Fruit fly (Drosophila melanogaster) whole organism, adult: ENCODE results near the gene CG12506.

Experiments used
- CG11617 ChIP-seq: fragments of 200-800 bp; sonication (Bioruptor generic); optimal IDR thresholded peaks from 2 replicates; lab custom pipeline; 2017; ENCODE audit warnings: mild to moderate bottlenecking, missing biosample characterization, missing genetic modification reagents, missing genetic modification characterization
- CG12768 ChIP-seq: fragments of 200-800 bp; sonication (Bioruptor generic); optimal IDR thresholded peaks from 2 replicates; lab custom pipeline; 2017; ENCODE audit warnings: missing biosample characterization, missing genetic modification characterization, mild to moderate bottlenecking, moderate library complexity, missing genetic modification reagents
- CG14711 ChIP-seq: fragments of 200-800 bp; sonication (Bioruptor generic); optimal IDR thresholded peaks from 2 replicates; lab custom pipeline; 2018; ENCODE audit warnings: missing biosample characterization, mild to moderate bottlenecking, missing genetic modification characterization, moderate library complexity
- CG1620 ChIP-seq: fragments of 200-800 bp; sonication (Bioruptor generic); optimal IDR thresholded peaks from 2 replicates; lab custom pipeline; 2016; ENCODE audit warnings: missing biosample characterization, missing genetic modification characterization
- CG33017 ChIP-seq: fragments of 200-800 bp; sonication (Bioruptor generic); optimal IDR thresholded peaks from 2 replicates; lab custom pipeline; 2018; ENCODE audit warnings: missing biosample characterization, mild to moderate bottlenecking, missing genetic modification characterization, moderate library complexity
- CG5204 ChIP-seq: fragments of 200-800 bp; sonication (Bioruptor generic); optimal IDR thresholded peaks from 2 replicates; lab custom pipeline; 2016; ENCODE audit warnings: missing biosample characterization, missing genetic modification characterization
- CG7045 ChIP-seq: fragments of 200-800 bp; sonication (Bioruptor generic); optimal IDR thresholded peaks from 2 replicates; lab custom pipeline; 2017; ENCODE audit warnings: missing biosample characterization, mild to moderate bottlenecking, missing genetic modification characterization
- CG7101 ChIP-seq: fragments of 200-800 bp; sonication (Bioruptor generic); optimal IDR thresholded peaks from 2 replicates; lab custom pipeline; 2018; ENCODE audit warnings: missing biosample characterization, mild to moderate bottlenecking, missing genetic modification characterization, moderate library complexity
- Clk ChIP-seq: fragments of 200-800 bp; sonication (Bioruptor generic); optimal IDR thresholded peaks from 2 replicates; lab custom pipeline; 2017; ENCODE audit warnings: missing biosample characterization, missing genetic modification characterization
- Crg-1 ChIP-seq: fragments of 200-800 bp; sonication (Bioruptor generic); optimal IDR thresholded peaks from 2 replicates; lab custom pipeline; 2016; ENCODE audit warnings: missing biosample characterization, missing genetic modification characterization
- Hr96 ChIP-seq: fragments of 200-800 bp; sonication (Bioruptor generic); optimal IDR thresholded peaks from 2 replicates; lab custom pipeline; 2016; ENCODE audit warnings: missing biosample characterization, missing genetic modification characterization
- Mnt ChIP-seq: fragments of 200-800 bp; sonication (Bioruptor generic); optimal IDR thresholded peaks from 2 replicates; lab custom pipeline; 2016; ENCODE audit warnings: missing biosample characterization, mild to moderate bottlenecking, missing genetic modification characterization
- bab1 ChIP-seq: fragments of 200-800 bp; sonication (Bioruptor generic); optimal IDR thresholded peaks from 3 replicates; lab custom pipeline; 2019; ENCODE audit warnings: missing biosample characterization, mild to moderate bottlenecking, missing genetic modification characterization, moderate library complexity
- cic ChIP-seq: fragments of 200-800 bp; sonication (Bioruptor generic); optimal IDR thresholded peaks from 2 replicates; lab custom pipeline; 2017; ENCODE audit warnings: missing biosample characterization, mild to moderate bottlenecking, missing genetic modification characterization, moderate library complexity
- cnc ChIP-seq, 2 experiments: fragments of >200 bp; optimal IDR thresholded peaks; 2 replicates each; lab custom pipeline; 2017
- kay ChIP-seq: fragments of 200-800 bp; sonication (Bioruptor generic); peaks from one replicate; lab custom pipeline; 2016; ENCODE audit warnings: missing biosample characterization, missing genetic modification characterization, borderline replicate concordance
- ovo ChIP-seq: fragments of 200-800 bp; sonication (Bioruptor generic); optimal IDR thresholded peaks from 2 replicates; lab custom pipeline; 2016; ENCODE audit warnings: missing biosample characterization, missing genetic modification characterization
- pad ChIP-seq: fragments of 200-800 bp; sonication (Bioruptor generic); optimal IDR thresholded peaks from 3 replicates; lab custom pipeline; 2017; ENCODE audit warnings: missing biosample characterization, missing genetic modification characterization, mild to moderate bottlenecking, moderate library complexity, missing genetic modification reagents
- tj ChIP-seq: fragments of 200-800 bp; sonication (Bioruptor generic); optimal IDR thresholded peaks from 3 replicates; lab custom pipeline; 2017; ENCODE audit warnings: missing biosample characterization, mild to moderate bottlenecking, missing genetic modification characterization, moderate library complexity
- toe ChIP-seq: fragments of 200-800 bp; sonication (Bioruptor generic); optimal IDR thresholded peaks from 2 replicates; lab custom pipeline; 2016; ENCODE audit warnings: missing biosample characterization, missing genetic modification characterization

Gene CG12506

dm6 chr2L:773247-773646 lies at the start of gene CG12506:
CG12506 (plus strand) TSS chr2L:773547.
- no peak for TF ChIP-seq CG1620 (GFP tag; lab: Kevin White, UChicago)
- no peak for TF ChIP-seq cnc (optimal IDR thresholded peaks at IDR 0.05; lab: Kevin White, UChicago)
- no peak for TF ChIP-seq bab1 (GFP tag; lab: Kevin White, UChicago)
- TF ChIP-seq Mnt (GFP tag; lab: Kevin White, UChicago) = no peak
- TF ChIP-seq Hr96 (GFP tag; lab: Kevin White, UChicago) = no peak
- TF ChIP-seq CG33017 (tag; lab: Kevin White, UChicago) = no peak
- TF ChIP-seq CG12768 (GFP tag; lab: Kevin White, UChicago) = no peak
- TF ChIP-seq toe (GFP tag; lab: Kevin White, UChicago) = no peak
- no peak for TF ChIP-seq kay
- no peak for TF ChIP-seq CG7101 (tag; lab: Kevin White, UChicago)

dm6 chr2L:723799-724531 lies 49.4 kb upstream of the CG12506 start:
- no peak for TF ChIP-seq pad (GFP tag; lab: Kevin White, UChicago)
- TF ChIP-seq bab1 (GFP tag; lab: Kevin White, UChicago) = no peak
- TF ChIP-seq kay = no peak
- no peak for TF ChIP-seq tj (GFP tag; lab: Kevin White, UChicago)
- TF ChIP-seq cic (GFP tag; lab: Kevin White, UChicago) = no peak
- TF ChIP-seq ovo (GFP tag; lab: Kevin White, UChicago) = no peak
- no peak for TF ChIP-seq CG7101 (tag; lab: Kevin White, UChicago)
- no peak for TF ChIP-seq CG33017 (tag; lab: Kevin White, UChicago)
- TF ChIP-seq CG14711 (tag; lab: Kevin White, UChicago) = no peak
- no peak for TF ChIP-seq Hr96 (GFP tag; lab: Kevin White, UChicago)
- no peak for TF ChIP-seq cnc (optimal IDR thresholded peaks at IDR 0.05; lab: Kevin White, UChicago)
- TF ChIP-seq Mnt (GFP tag; lab: Kevin White, UChicago) = no peak
- no peak for TF ChIP-seq Clk (GFP tag; lab: Kevin White, UChicago)

dm6 chr2L:724746-725145 lies 48.6 kb upstream of the CG12506 start:
- no peak for TF ChIP-seq tj (GFP tag; lab: Kevin White, UChicago)
- TF ChIP-seq toe (GFP tag; lab: Kevin White, UChicago) = no peak
- no peak for TF ChIP-seq Hr96 (GFP tag; lab: Kevin White, UChicago)
- TF ChIP-seq cic (GFP tag; lab: Kevin White, UChicago) = no peak
- TF ChIP-seq CG5204 (GFP tag; lab: Kevin White, UChicago) = no peak
- no peak for TF ChIP-seq CG12768 (GFP tag; lab: Kevin White, UChicago)
- no peak for TF ChIP-seq CG11617 (GFP tag; lab: Kevin White, UChicago)
- TF ChIP-seq Crg-1 (GFP tag; lab: Kevin White, UChicago) = no peak
- no peak for TF ChIP-seq kay
- no peak for TF ChIP-seq Clk (GFP tag; lab: Kevin White, UChicago)
- TF ChIP-seq CG7045 (GFP tag; lab: Kevin White, UChicago) = no peak
- TF ChIP-seq ovo (GFP tag; lab: Kevin White, UChicago) = no peak
- TF ChIP-seq pad (GFP tag; lab: Kevin White, UChicago) = no peak
- no peak for TF ChIP-seq CG33017 (tag; lab: Kevin White, UChicago)
- TF ChIP-seq Mnt (GFP tag; lab: Kevin White, UChicago) = no peak
- TF ChIP-seq CG1620 (GFP tag; lab: Kevin White, UChicago) = no peak
- no peak for TF ChIP-seq cnc (optimal IDR thresholded peaks at IDR 0.05; lab: Kevin White, UChicago)
- TF ChIP-seq bab1 (GFP tag; lab: Kevin White, UChicago) = no peak
- no peak for TF ChIP-seq CG14711 (tag; lab: Kevin White, UChicago)

dm6 chr2L:728062-728461 lies 45.3 kb upstream of the CG12506 start, which contains the start of gene Hsp60B:
Hsp60B (plus strand) TSS chr2L:728362.
- TF ChIP-seq CG12768 (GFP tag; lab: Kevin White, UChicago) (no peak), bab1 (GFP tag; lab: Kevin White, UChicago) (no peak)

- no peak for TF ChIP-seq Hr96 (GFP tag; lab: Kevin White, UChicago)
- no peak for TF ChIP-seq CG7045 (GFP tag; lab: Kevin White, UChicago)
- no peak for TF ChIP-seq toe (GFP tag; lab: Kevin White, UChicago)
- TF ChIP-seq CG33017 (tag; lab: Kevin White, UChicago) = no peak
- no peak for TF ChIP-seq cnc (optimal IDR thresholded peaks at IDR 0.05; lab: Kevin White, UChicago)
- TF ChIP-seq CG5204 (GFP tag; lab: Kevin White, UChicago) = no peak
- TF ChIP-seq CG11617 (GFP tag; lab: Kevin White, UChicago) = no peak
- TF ChIP-seq kay = no peak
- TF ChIP-seq bab1 (GFP tag; lab: Kevin White, UChicago) = no peak
- no peak for TF ChIP-seq CG14711 (tag; lab: Kevin White, UChicago)
- no peak for TF ChIP-seq pad (GFP tag; lab: Kevin White, UChicago)
- no peak for TF ChIP-seq Mnt (GFP tag; lab: Kevin White, UChicago)
- TF ChIP-seq CG12768 (GFP tag; lab: Kevin White, UChicago) = no peak
- no peak for TF ChIP-seq ovo (GFP tag; lab: Kevin White, UChicago)
- no peak for TF ChIP-seq CG1620 (GFP tag; lab: Kevin White, UChicago)
- no peak for TF ChIP-seq tj (GFP tag; lab: Kevin White, UChicago)
- no peak for TF ChIP-seq Clk (GFP tag; lab: Kevin White, UChicago)
- TF ChIP-seq CG7101 (tag; lab: Kevin White, UChicago) = no peak
- TF ChIP-seq cic (GFP tag; lab: Kevin White, UChicago) = no peak
Measured at dm6 chr2L:732105-732504, 41.2 kb upstream of the CG12506 start.
